Worm (Caenorhabditis elegans): Measurements from ENCODE around the gene F36H9.10.

F36H9.10 gene

DNA sequence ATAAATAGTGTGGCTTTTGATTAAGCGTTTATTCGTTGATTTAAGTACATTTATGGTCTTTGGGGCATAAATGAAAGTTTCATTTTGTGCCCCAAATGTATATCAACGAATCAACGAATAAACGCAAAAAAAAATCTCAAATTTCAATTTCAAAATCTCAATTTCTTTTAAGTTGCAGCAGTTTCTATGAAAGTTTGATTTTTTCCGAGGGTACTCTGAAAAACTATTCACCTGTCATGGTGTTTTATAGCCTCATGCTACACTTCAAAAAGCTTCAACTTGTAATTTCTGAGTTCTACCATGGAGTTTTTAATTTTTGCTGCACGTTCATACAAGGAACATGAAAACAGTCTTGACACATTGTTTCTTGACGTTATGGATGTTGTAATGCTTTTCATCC, 45.5 kb upstream of the F36H9.10 start, which contains the start of gene ZK697.1 (continued):
- TF ChIP-seq ceh-6 (GFP tag; optimal IDR thresholded peaks at IDR 0.05) (no peak), ref-2 (tag; optimal IDR thresholded peaks at IDR 0.05) (no peak)

DNA sequence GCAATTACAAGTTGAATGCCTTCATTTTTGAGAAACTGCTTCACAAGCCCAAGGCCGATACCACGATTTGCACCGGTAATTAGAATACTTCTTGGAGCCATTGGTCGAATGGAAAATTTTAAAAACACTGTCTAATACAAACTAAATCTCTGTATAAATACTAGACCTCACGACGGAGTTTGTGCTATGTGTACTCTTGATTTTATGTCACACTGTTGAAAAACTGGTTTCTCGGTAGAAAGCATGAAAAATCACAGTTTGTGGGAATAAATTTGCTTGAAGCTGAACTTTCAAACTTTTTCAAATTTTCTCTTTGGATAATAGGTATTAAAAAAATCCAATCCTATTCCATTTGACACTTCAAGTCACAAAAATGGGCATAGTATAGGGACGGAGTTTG, 42.4 kb upstream of the F36H9.10 start, which contains the start of gene ZK697.14:
Gene ZK697.14, minus strand, starts transcription at position 101 of the 400 bp plus-strand sequence.
- no peak for TF ChIP-seq mec-3 (tag; optimal IDR thresholded peaks at IDR 0.05; ENCODE audit: borderline replicate concordance)

DNA sequence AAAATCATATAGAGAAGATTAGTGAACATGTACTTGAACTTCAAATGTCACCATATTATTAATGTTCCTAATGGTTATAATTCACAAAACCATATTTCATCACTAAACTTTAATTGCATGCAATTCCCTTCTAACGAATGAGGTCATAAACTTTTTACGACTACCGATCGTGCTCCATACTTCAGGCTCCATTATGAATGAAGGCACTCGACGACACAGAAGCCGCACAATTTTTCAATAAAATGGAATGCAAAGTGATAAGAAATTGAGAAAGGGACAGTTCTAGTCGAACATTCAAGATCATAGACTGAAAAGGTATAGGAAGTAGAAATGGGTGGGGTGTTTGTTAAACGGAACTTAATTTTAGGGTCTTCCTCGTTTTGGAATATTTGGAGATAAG, 41.9 kb upstream of the F36H9.10 start:
- TF ChIP-seq dmd-4 (tag; optimal IDR thresholded peaks at IDR 0.05; ENCODE audit: borderline replicate concordance) = no peak
- TF ChIP-seq C38D4.7 (GFP tag; optimal IDR thresholded peaks at IDR 0.05) = no peak
- TF ChIP-seq sox-2 (GFP tag; IDR thresholded peaks at IDR 0.05) = no peak
- TF ChIP-seq fax-1 (tag; optimal IDR thresholded peaks at IDR 0.05) = no peak
- no peak for TF ChIP-seq fkh-10 (GFP tag; optimal IDR thresholded peaks at IDR 0.05)
- TF ChIP-seq pqm-1 (tag; optimal IDR thresholded peaks at IDR 0.05) = no peak
- no peak for TF ChIP-seq elt-4 (tag; optimal IDR thresholded peaks at IDR 0.05)

DNA sequence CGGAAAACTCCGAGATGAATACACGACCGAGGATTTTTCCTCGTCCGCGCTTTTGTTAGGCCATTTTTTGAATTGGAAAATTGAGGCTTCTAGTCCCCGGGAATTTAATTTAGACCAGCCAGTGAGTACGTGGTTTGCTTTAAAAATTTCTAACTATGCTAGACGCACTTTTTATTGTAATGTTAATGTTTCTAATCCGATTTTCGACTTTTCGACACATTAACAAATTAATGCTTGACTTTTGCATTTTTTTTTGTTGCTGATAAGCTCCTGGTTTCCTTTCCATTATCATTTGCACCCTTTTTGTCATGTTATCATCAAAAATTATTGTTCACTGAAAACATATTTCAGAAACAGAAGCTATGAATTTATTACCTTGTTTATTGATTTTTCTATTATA, 41.1 kb upstream of the F36H9.10 start, which contains the start of gene clec-204:
Gene clec-204, plus strand, starts transcription at position 301 of the 400 bp plus-strand sequence.
- TF ChIP-seq ceh-34 (tag; optimal IDR thresholded peaks at IDR 0.05) (no peak), ceh-14 (tag; optimal IDR thresholded peaks at IDR 0.05) (no peak), mec-3 (tag; optimal IDR thresholded peaks at IDR 0.05; ENCODE audit: borderline replicate concordance) (no peak), hlh-13 (GFP tag; optimal IDR thresholded peaks at IDR 0.05) (no peak), ceh-6 (GFP tag; optimal IDR thresholded peaks at IDR 0.05) (no peak), pros-1 (tag; optimal IDR thresholded peaks at IDR 0.05) (no peak), pag-3 (tag; optimal IDR thresholded peaks at IDR 0.05; ENCODE audit: borderline replicate concordance) (no peak)

DNA sequence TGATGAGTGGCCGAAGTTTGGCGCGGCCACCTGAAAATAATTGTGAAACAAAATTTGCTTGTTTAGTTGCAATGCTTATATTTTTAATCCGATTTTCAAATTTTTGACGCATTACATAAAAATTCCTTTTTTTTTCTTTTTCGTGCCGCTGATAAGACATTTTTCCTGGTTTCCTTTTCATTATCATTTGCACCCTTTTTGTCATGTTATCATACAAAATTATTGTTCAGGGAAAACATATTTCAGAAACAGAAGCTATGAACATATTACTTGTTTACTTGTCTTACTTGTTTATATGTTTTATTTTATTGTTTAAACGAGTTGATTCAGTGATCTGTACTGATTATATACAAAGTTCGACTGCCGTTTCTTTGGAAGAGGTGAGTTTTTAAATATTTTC, 37.3 kb upstream of the F36H9.10 start, which contains the start of gene clec-205:
Gene clec-205, plus strand, starts transcription at position 212 of the 400 bp plus-strand sequence.
- TF ChIP-seq ceh-30 (tag; optimal IDR thresholded peaks at IDR 0.05) (no peak), hlh-15 (tag; optimal IDR thresholded peaks at IDR 0.05) (no peak), madf-2 (tag; optimal IDR thresholded peaks at IDR 0.05) (no peak), elt-2 (tag; optimal IDR thresholded peaks at IDR 0.05) (peak; percentile 10), ztf-16 (tag; optimal IDR thresholded peaks at IDR 0.05) (no peak), ceh-48 (tag; optimal IDR thresholded peaks at IDR 0.05) (no peak)

DNA sequence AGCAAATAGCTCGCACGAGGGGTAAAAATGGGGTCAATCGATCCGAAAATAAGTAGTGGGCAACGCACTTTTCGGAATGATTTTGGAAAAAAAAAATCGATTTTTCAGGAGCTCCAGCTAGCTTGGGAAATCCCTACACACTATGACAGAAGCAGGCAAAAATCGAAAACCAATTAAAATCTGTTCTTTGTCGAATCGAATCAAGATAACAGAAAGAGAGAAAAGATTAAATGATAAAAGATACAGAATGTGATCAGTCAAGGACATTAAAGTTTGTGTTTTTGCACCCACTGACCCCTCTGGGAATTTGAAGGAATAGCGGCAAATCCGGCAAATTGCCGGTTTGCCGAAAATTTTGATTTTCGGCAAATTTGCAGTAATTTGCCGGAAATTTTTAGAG, 30.6 kb upstream of the F36H9.10 start:
- TF ChIP-seq ceh-9 (tag; optimal IDR thresholded peaks at IDR 0.05) (no peak), eyg-1 (tag; optimal IDR thresholded peaks at IDR 0.05) (no peak), pros-1 (tag; optimal IDR thresholded peaks at IDR 0.05) (no peak), dve-1 (tag; optimal IDR thresholded peaks at IDR 0.05) (no peak)

DNA sequence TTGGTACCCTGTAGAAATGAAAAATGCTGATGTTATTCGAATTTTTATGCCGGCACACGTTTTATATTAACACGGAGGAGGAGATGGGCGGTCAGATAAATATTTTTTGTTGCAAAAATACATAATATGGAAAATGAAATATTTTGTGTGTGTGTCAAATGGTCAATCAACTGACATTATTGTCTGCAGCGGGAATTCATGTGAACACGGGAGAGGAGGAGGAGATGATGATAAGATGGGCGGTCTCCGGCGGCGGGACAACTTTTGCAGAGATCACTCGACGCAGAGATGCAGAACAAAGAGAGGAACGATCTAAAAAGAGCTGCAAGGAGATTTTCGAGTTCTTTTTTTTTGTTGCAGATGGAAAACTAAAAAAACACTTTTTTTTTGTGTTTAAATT, 26.3 kb upstream of the F36H9.10 start, which contains the start of gene dhs-13:
Gene dhs-13, minus strand, starts transcription at position 8 of the 400 bp plus-strand sequence.
- TF ChIP-seq dmd-4 (tag; optimal IDR thresholded peaks at IDR 0.05; ENCODE audit: borderline replicate concordance) (no peak), unc-55 (GFP tag; optimal IDR thresholded peaks at IDR 0.05) (peak; percentile 21)

DNA sequence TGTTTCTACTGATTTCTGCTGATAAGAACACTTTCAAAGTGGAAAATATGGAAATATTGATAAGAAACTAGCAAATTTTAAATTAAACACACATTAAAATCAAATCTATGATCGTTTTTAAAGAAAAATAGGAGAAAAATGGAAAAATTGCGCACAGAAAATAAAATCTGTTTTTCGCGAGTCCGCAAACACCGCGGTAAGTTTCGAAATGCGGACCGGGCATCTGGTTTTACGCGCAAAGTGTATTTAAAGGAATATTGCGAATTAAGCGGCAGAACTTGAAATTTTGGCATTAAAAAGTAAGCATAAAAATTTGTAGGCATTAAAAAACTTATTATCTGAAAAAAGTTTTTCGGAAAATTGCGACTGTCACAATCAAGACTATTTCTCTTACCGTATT, 24.9 kb upstream of the F36H9.10 start:
- TF ChIP-seq tbx-7 (tag; optimal IDR thresholded peaks at IDR 0.05) (no peak), mec-3 (tag; optimal IDR thresholded peaks at IDR 0.05; ENCODE audit: borderline replicate concordance) (no peak), ets-4 (tag; optimal IDR thresholded peaks at IDR 0.05) (no peak), ceh-45 (GFP tag; IDR thresholded peaks at IDR 0.05) (no peak), C08G9.2 (tag; optimal IDR thresholded peaks at IDR 0.05) (no peak), hlh-30 (tag; optimal IDR thresholded peaks at IDR 0.05; ENCODE audit: insufficient read depth) (no peak), nfya-1 (tag; optimal IDR thresholded peaks at IDR 0.05) (no peak), ceh-6 (GFP tag; optimal IDR thresholded peaks at IDR 0.05) (no peak), unc-55 (GFP tag; optimal IDR thresholded peaks at IDR 0.05) (no peak), pros-1 (tag; optimal IDR thresholded peaks at IDR 0.05) (no peak), nhr-11 (tag; optimal IDR thresholded peaks at IDR 0.05) (no peak), ceh-24 (tag; optimal IDR thresholded peaks at IDR 0.05) (no peak)

All from whole organism, late embryonic.